Fruit fly (Drosophila melanogaster): ENCODE measurements around the gene CG14450.
A peak's percentile ranks its signal among the peaks of the same experiment; 100 is the strongest.

Gene CG14450

dm6 chr3L:22741389-22742120 is 14.0 kb upstream of the CG14450 start, which contains the start of gene CG7369 (continued):
- peak; percentile 86 for TF ChIP-seq topi (GFP tag; optimal IDR thresholded peaks at IDR 0.05)
- TF ChIP-seq OdsH (GFP tag; optimal IDR thresholded peaks at IDR 0.05): peak; percentile 90
- TF ChIP-seq CG6854 (GFP tag; optimal IDR thresholded peaks at IDR 0.05): peak; percentile 14
- TF ChIP-seq CG8319 (GFP tag; optimal IDR thresholded peaks at IDR 0.05): peak; percentile 72
- peak; percentile 46 for TF ChIP-seq Lpt (GFP tag; optimal IDR thresholded peaks at IDR 0.05)
- peak; percentile 60 for TF ChIP-seq CG1621 (tag; optimal IDR thresholded peaks at IDR 0.05)
- peak; percentile 89 for TF ChIP-seq CG31627 (GFP tag; optimal IDR thresholded peaks at IDR 0.05)
- peak; percentile 82 for TF ChIP-seq CG11294 (GFP tag; IDR thresholded peaks at IDR 0.05)
- peak; percentile 72 for TF ChIP-seq net (GFP tag; optimal IDR thresholded peaks at IDR 0.05)
- TF ChIP-seq esn (GFP tag; optimal IDR thresholded peaks at IDR 0.05): peak; percentile 90
- TF ChIP-seq salr (GFP tag; optimal IDR thresholded peaks at IDR 0.05): peak; percentile 58 to 91
- no peak for TF ChIP-seq spab (GFP tag; optimal IDR thresholded peaks at IDR 0.05)
- peak; percentile 85 for TF ChIP-seq CG3032 (tag; optimal IDR thresholded peaks at IDR 0.05)
- TF ChIP-seq CG8119 (GFP tag; IDR thresholded peaks at IDR 0.05): peak; percentile 70
- TF ChIP-seq CG6163 (GFP tag; IDR thresholded peaks at IDR 0.05): peak; percentile 86
- peak; percentile 82 for TF ChIP-seq CG11762 (GFP tag; optimal IDR thresholded peaks at IDR 0.05; ENCODE audit: insufficient read depth)
- peak; percentile 89 for TF ChIP-seq CG3919 (GFP tag; optimal IDR thresholded peaks at IDR 0.05)
- peak; percentile 76 for TF ChIP-seq Ets96B (tag; optimal IDR thresholded peaks at IDR 0.05)
- TF ChIP-seq Sox102F (GFP tag; optimal IDR thresholded peaks at IDR 0.05): peak; percentile 86
- TF ChIP-seq svp (GFP tag): peak; percentile 94
- TF ChIP-seq CG32006 (GFP tag; optimal IDR thresholded peaks at IDR 0.05): peak; percentile 85

DNA sequence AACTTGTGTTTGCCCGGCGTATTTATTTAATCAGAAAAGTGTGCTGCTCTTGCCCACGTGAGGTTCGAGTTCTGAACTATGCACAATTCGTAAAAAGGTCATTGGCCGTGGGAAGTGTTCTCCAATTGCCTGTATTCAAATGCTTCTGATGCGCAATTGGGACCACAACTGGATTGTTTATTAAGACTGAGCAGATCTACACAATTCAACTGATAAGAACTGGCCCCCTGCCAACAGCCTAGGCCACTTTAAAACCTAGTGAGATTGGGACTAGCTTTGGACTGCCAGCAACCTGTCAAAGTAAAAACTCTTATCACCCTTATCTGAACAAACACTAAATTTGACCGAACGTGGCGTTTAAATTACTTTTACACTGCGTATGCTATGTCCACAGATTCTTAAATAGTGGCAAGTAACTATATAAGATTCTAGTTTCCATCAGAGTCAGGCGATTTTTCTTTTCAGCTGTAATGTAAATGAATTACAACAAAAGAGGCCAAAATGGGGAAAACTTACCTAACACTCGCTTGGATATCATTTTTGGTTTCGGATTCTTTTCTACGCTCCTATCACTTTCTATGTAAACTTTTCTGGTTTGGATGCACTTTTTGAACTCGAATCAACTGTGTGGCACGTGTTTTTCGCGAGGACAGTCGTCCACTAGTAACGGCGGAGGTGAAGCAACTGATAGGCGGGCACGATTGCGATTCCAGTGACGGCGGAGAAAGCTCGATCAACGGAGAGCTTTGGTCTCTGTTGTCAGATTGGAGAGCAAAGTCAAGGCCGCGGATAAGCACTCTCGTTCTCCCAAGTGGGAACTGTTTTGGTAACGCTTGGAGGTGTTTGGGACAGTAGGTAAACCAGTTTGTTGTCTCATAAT is 10.4 kb upstream of the CG14450 start, which contains the start of gene CG11241:
Gene CG11241, minus strand, starts transcription at position 689 of the 880 bp plus-strand sequence.
- TF ChIP-seq CG6808 (GFP tag; optimal IDR thresholded peaks at IDR 0.05): no peak
- TF ChIP-seq CG6854 (GFP tag; optimal IDR thresholded peaks at IDR 0.05): peak; percentile 22
- TF ChIP-seq fkh (GFP tag; optimal IDR thresholded peaks at IDR 0.05): peak; percentile 62
- no peak for TF ChIP-seq CG11762 (GFP tag; optimal IDR thresholded peaks at IDR 0.05; ENCODE audit: insufficient read depth)
- no peak for TF ChIP-seq cyc (GFP tag; optimal IDR thresholded peaks at IDR 0.05)
- TF ChIP-seq vri (GFP tag; optimal IDR thresholded peaks at IDR 0.05): no peak
- no peak for TF ChIP-seq CG16779 (tag; optimal IDR thresholded peaks at IDR 0.05)
- no peak for TF ChIP-seq CG15336 (GFP tag; IDR thresholded peaks at IDR 0.05)
- TF ChIP-seq fd59A (GFP tag; optimal IDR thresholded peaks at IDR 0.05): no peak
- peak; percentile 4 for TF ChIP-seq Sox14 (GFP tag; optimal IDR thresholded peaks at IDR 0.05)
- TF ChIP-seq CG1621 (tag; optimal IDR thresholded peaks at IDR 0.05): peak; percentile 12
- TF ChIP-seq Hr39 (GFP tag; optimal IDR thresholded peaks at IDR 0.05): peak; percentile 24
- TF ChIP-seq acj6 (GFP tag; optimal IDR thresholded peaks at IDR 0.05): no peak
- TF ChIP-seq CG8319 (GFP tag; optimal IDR thresholded peaks at IDR 0.05): no peak
- no peak for TF ChIP-seq CG6276 (GFP tag; optimal IDR thresholded peaks at IDR 0.05)

- TF ChIP-seq lz (GFP tag; optimal IDR thresholded peaks at IDR 0.05) (no peak), salr (GFP tag; optimal IDR thresholded peaks at IDR 0.05) (no peak), spab (GFP tag; optimal IDR thresholded peaks at IDR 0.05) (no peak), CG11294 (GFP tag; IDR thresholded peaks at IDR 0.05) (no peak), CG11902 (GFP tag; optimal IDR thresholded peaks at IDR 0.05) (no peak), topi (GFP tag; optimal IDR thresholded peaks at IDR 0.05) (no peak), pdm3 (GFP tag; optimal IDR thresholded peaks at IDR 0.05) (no peak), CG8632 (GFP tag; optimal IDR thresholded peaks at IDR 0.05) (no peak), CG1621 (tag; optimal IDR thresholded peaks at IDR 0.05) (no peak), CG31627 (GFP tag; optimal IDR thresholded peaks at IDR 0.05) (no peak), CG7368 (GFP tag; optimal IDR thresholded peaks at IDR 0.05) (no peak), CG6854 (GFP tag; optimal IDR thresholded peaks at IDR 0.05) (no peak), esn (GFP tag; optimal IDR thresholded peaks at IDR 0.05) (no peak), achi (GFP tag; optimal IDR thresholded peaks at IDR 0.05) (no peak)
Observed at dm6 chr3L:22733607-22734006, 6.0 kb upstream of the CG14450 start.

All from whole organism, prepupa.